ENCODE assay signal across 1 worm cellular context in genomic region chrX:5984581-5985039, ce11.
TF ChIP-seq lines count a peak whose summit lies in the region.

klp-13 (plus strand) TSS chrX:5984989.

TF ChIP-seq in whole organism, L1 larva, 84 proteins besides CTCF, POLR2A, EP300 and RAD21 (continued from another document):
- TF ChIP-seq zag-1 (tag; optimal IDR thresholded peaks at IDR 0.05; lab: Kevin White, UChicago) (no peak), nhr-76 (tag; optimal IDR thresholded peaks at IDR 0.05; lab: Kevin White, UChicago) (no peak), blmp-1 (tag; optimal IDR thresholded peaks at IDR 0.05; lab: Kevin White, UChicago) (peak; percentile 81), F16B12.6 (tag; optimal IDR thresholded peaks at IDR 0.05; lab: Kevin White, UChicago) (peak; percentile 29), hlh-4 (tag; optimal IDR thresholded peaks at IDR 0.05; lab: Kevin White, UChicago) (no peak), nhr-20 (tag; optimal IDR thresholded peaks at IDR 0.05; lab: Kevin White, UChicago) (peak; percentile 90), lin-39 (tag; optimal IDR thresholded peaks at IDR 0.05; lab: Kevin White, UChicago) (peak; percentile 18), ama-1 (optimal IDR thresholded peaks at IDR 0.05; lab: Kevin White, UChicago) (peak; percentile 2), ceh-63 (GFP tag; optimal IDR thresholded peaks at IDR 0.05; lab: Kevin White, UChicago) (no peak), nhr-84 (tag; optimal IDR thresholded peaks at IDR 0.05; lab: Kevin White, UChicago) (no peak), isw-1 (GFP tag; IDR thresholded peaks at IDR 0.05; lab: Robert Waterston, UW) (peak; percentile 55; the same call in 1 of the 2 replicates), zip-4 (GFP tag; optimal IDR thresholded peaks at IDR 0.05; lab: Kevin White, UChicago) (no peak), hpl-2 (GFP tag; optimal IDR thresholded peaks at IDR 0.05; lab: Kevin White, UChicago) (no peak), dpl-1 (GFP tag; optimal IDR thresholded peaks at IDR 0.05; lab: Kevin White, UChicago) (peak; percentile 89 to 93 (median 90)), nhr-71 (tag; optimal IDR thresholded peaks at IDR 0.05; lab: Kevin White, UChicago) (peak; percentile 94), nhr-28 (tag; optimal IDR thresholded peaks at IDR 0.05; lab: Kevin White, UChicago) (no peak), hlh-17 (GFP tag; optimal IDR thresholded peaks at IDR 0.05; lab: Kevin White, UChicago; ENCODE audit: borderline replicate concordance) (no peak), efl-3 (GFP tag; optimal IDR thresholded peaks at IDR 0.05; lab: Kevin White, UChicago) (no peak), ztf-4 (tag; optimal IDR thresholded peaks at IDR 0.05; lab: Kevin White, UChicago) (peak; percentile 43), unc-62 (GFP tag; optimal IDR thresholded peaks at IDR 0.05; lab: Kevin White, UChicago) (no peak), nhr-90 (tag; optimal IDR thresholded peaks at IDR 0.05; lab: Kevin White, UChicago; ENCODE audit: poor library complexity) (peak; percentile 63), nhr-11 (tag; optimal IDR thresholded peaks at IDR 0.05; lab: Kevin White, UChicago) (peak; percentile 53), sptf-1 (tag; optimal IDR thresholded peaks at IDR 0.05; lab: Kevin White, UChicago) (no peak), mab-9 (GFP tag; IDR thresholded peaks at IDR 0.05; lab: Robert Waterston, UW) (no peak)
